Fruit fly (Drosophila melanogaster): ENCODE data around the gene Cyp28d1.

The Cyp28d1 gene

dm6 chr2L:5238567-5238925 lies 28.3 kb downstream of the Cyp28d1 start (continued):
- no peak for TF ChIP-seq CG8765 (GFP tag; IDR thresholded peaks at IDR 0.05)
- TF ChIP-seq chm (GFP tag; IDR thresholded peaks at IDR 0.05) = 0 out of 2 replicates have a peak, but pooled peaks have one; percentile 36
- TF ChIP-seq exex (tag; optimal IDR thresholded peaks at IDR 0.05) = no peak
- TF ChIP-seq CG11560 (tag; IDR thresholded peaks at IDR 0.05) = no peak
- no peak for TF ChIP-seq oc (tag; optimal IDR thresholded peaks at IDR 0.05)
- TF ChIP-seq nom (GFP tag; optimal IDR thresholded peaks at IDR 0.05) = peak; percentile 55
- no peak for TF ChIP-seq Eip74EF (GFP tag; optimal IDR thresholded peaks at IDR 0.05)
- TF ChIP-seq HLHmδ (GFP tag; optimal IDR thresholded peaks at IDR 0.05) = no peak
- no peak for TF ChIP-seq CG7786 (GFP tag; optimal IDR thresholded peaks at IDR 0.05)
- no peak for TF ChIP-seq sob (GFP tag; IDR thresholded peaks at IDR 0.05)
- no peak for TF ChIP-seq CG18599 (GFP tag; optimal IDR thresholded peaks at IDR 0.05)
- TF ChIP-seq croc (GFP tag; conservative IDR thresholded peaks at IDR 0.05) = no peak
- TF ChIP-seq Bteb2 (GFP tag; optimal IDR thresholded peaks at IDR 0.05) = no peak
- no peak for TF ChIP-seq h (optimal IDR thresholded peaks at IDR 0.05)
- no peak for TF ChIP-seq CG9437 (GFP tag; optimal IDR thresholded peaks at IDR 0.05)
- no peak for TF ChIP-seq cas (GFP tag; IDR thresholded peaks at IDR 0.05)
- 0 out of 3 replicates have a peak, but pooled peaks have one; percentile 1 for TF ChIP-seq tgo (GFP tag; IDR thresholded peaks at IDR 0.05)
- no peak for TF ChIP-seq Optix (GFP tag; IDR thresholded peaks at IDR 0.05)
- TF ChIP-seq Atf6 (GFP tag; IDR thresholded peaks at IDR 0.05) = no peak
- no peak for TF ChIP-seq lbe (GFP tag; optimal IDR thresholded peaks at IDR 0.05)
- no peak for TF ChIP-seq Xrp1 (GFP tag; IDR thresholded peaks at IDR 0.05)
- TF ChIP-seq kni (GFP tag; optimal IDR thresholded peaks at IDR 0.05) = peak; percentile 38
- TF ChIP-seq CG14860 (GFP tag; IDR thresholded peaks at IDR 0.05; ENCODE audit: partially characterized antibody) = no peak
- no peak for TF ChIP-seq Fer3 (tag; optimal IDR thresholded peaks at IDR 0.05)
- no peak for TF ChIP-seq sc (optimal IDR thresholded peaks at IDR 0.05)
- TF ChIP-seq sc (GFP tag; optimal IDR thresholded peaks at IDR 0.05) = no peak
- TF ChIP-seq Blimp-1 (GFP tag; optimal IDR thresholded peaks at IDR 0.05) = no peak
- TF ChIP-seq Adf1 (GFP tag; IDR thresholded peaks at IDR 0.05) = no peak
- no peak for TF ChIP-seq da (GFP tag; optimal IDR thresholded peaks at IDR 0.05)
- TF ChIP-seq CG7987 (GFP tag; optimal IDR thresholded peaks at IDR 0.05) = no peak
- TF ChIP-seq fd3F (GFP tag; optimal IDR thresholded peaks at IDR 0.05) = no peak

dm6 chr2L:5239433-5240278 lies 29.4 kb downstream of the Cyp28d1 start:
- no peak for TF ChIP-seq row (GFP tag; IDR thresholded peaks at IDR 0.05)
- no peak for TF ChIP-seq hbn (GFP tag; IDR thresholded peaks at IDR 0.05; ENCODE audit: partially characterized antibody)
- TF ChIP-seq Hr39 (optimal IDR thresholded peaks at IDR 0.05) = no peak
- TF ChIP-seq CG10267 (tag; optimal IDR thresholded peaks at IDR 0.05) = no peak
- no peak for TF ChIP-seq inv (GFP tag; IDR thresholded peaks at IDR 0.05; ENCODE audit: partially characterized antibody)
- TF ChIP-seq pho (GFP tag; optimal IDR thresholded peaks at IDR 0.05) = no peak
- 0 out of 3 replicates have a peak, but pooled peaks have one; percentile 20 for TF ChIP-seq ci (GFP tag; IDR thresholded peaks at IDR 0.05)
- TF ChIP-seq otp (GFP tag; IDR thresholded peaks at IDR 0.05) = 0 out of 3 replicates have a peak, but pooled peaks have one; percentile 39
- TF ChIP-seq Meics (GFP tag; optimal IDR thresholded peaks at IDR 0.05) = peak; percentile 1
- peak; percentile 31; the same call in 1 of the 2 replicates for TF ChIP-seq CG4360 (GFP tag; IDR thresholded peaks at IDR 0.05)
- peak; percentile 30 for TF ChIP-seq shn (GFP tag; optimal IDR thresholded peaks at IDR 0.05)
- TF ChIP-seq Stat92E (GFP tag; optimal IDR thresholded peaks at IDR 0.05) = peak in 1 of 3 experiments; percentile 98
- TF ChIP-seq CG2202 (tag; optimal IDR thresholded peaks at IDR 0.05) = peak; percentile 16
- no peak for TF ChIP-seq CG8281 (tag; optimal IDR thresholded peaks at IDR 0.05)
- TF ChIP-seq klu (GFP tag; IDR thresholded peaks at IDR 0.05) = no peak
- no peak for TF ChIP-seq sens-2 (GFP tag; IDR thresholded peaks at IDR 0.05)
- peak; percentile 93 for TF ChIP-seq sr (GFP tag; IDR thresholded peaks at IDR 0.05)
- no peak for TF ChIP-seq ERR (GFP tag; optimal IDR thresholded peaks at IDR 0.05)
- TF ChIP-seq CG10462 (GFP tag; optimal IDR thresholded peaks at IDR 0.05) = no peak
- no peak for TF ChIP-seq Atf3 (GFP tag; optimal IDR thresholded peaks at IDR 0.05)
- TF ChIP-seq HLHmδ (GFP tag; optimal IDR thresholded peaks at IDR 0.05) = no peak

All from whole organism, embryonic.